Worm (Caenorhabditis elegans) whole organism, young adult: Measurements from ENCODE around the gene rig-6.
"Not testable (repeated sequence)": the region's sequence is repeated elsewhere in the genome, so short reads cannot be mapped to it uniquely, and the experiment has no call there.

Experiments
- F57C9.4 ChIP-seq: sonication (generic microtip); optimal IDR thresholded peaks from 2 replicates; lab custom pipeline; 2017; ENCODE audit warnings: mild to moderate bottlenecking, missing genetic modification characterization, missing compliant biosample characterization
- lin-26 ChIP-seq: fragments of 200-800 bp; sonication (Bioruptor generic); IDR thresholded peaks from 2 replicates; pipeline ENCODE4 v1.3.6; 2022; ENCODE audit warnings: missing genetic modification reagents, missing genetic modification characterization, missing compliant biosample characterization
- mel-28 ChIP-seq: sonication (generic microtip); optimal IDR thresholded peaks from 2 replicates; lab custom pipeline; 2016; ENCODE audit warnings: borderline replicate concordance, mild to moderate bottlenecking, missing genetic modification characterization, missing compliant biosample characterization
- nfya-2 ChIP-seq: fragments of 200-800 bp; sonication (Bioruptor generic); IDR thresholded peaks from 2 replicates; pipeline ENCODE4 v1.3.6; 2022; ENCODE audit warnings: missing genetic modification reagents, missing genetic modification characterization, missing compliant biosample characterization
- nhr-120 ChIP-seq: fragments of 200-800 bp; sonication (Bioruptor generic); IDR thresholded peaks from 2 replicates; pipeline ENCODE4 v1.3.6; 2022; ENCODE audit warnings: missing genetic modification characterization, missing compliant biosample characterization

- TF ChIP-seq nfya-2; lin-26; mel-28 (tag; lab: Kevin White, UChicago); F57C9.4 (tag; lab: Kevin White, UChicago); nhr-120: not testable (repeated sequence)
Measured at ce11 chrII:4825133-4825532, 13.2 kb upstream of the rig-6 start, which contains the start of the genes C33F10.8 and msp-40.
